Fruit fly (Drosophila melanogaster) whole organism, embryonic: Measurements from ENCODE around the gene CG43400.
A peak's percentile ranks its signal among the peaks of the same experiment; 100 is the strongest.

Source experiments
- Abd-B ChIP-seq: fragments of 200-800 bp; sonication (Bioruptor generic); optimal IDR thresholded peaks from 2 replicates; lab custom pipeline; 2018; ENCODE audit warnings: missing biosample characterization, mild to moderate bottlenecking, missing genetic modification characterization, moderate library complexity
- Blimp-1 ChIP-seq: fragments of 200-800 bp; sonication (Bioruptor generic); optimal IDR thresholded peaks from 3 replicates; lab custom pipeline; 2018; ENCODE audit warnings: missing biosample characterization, missing genetic modification characterization, mild to moderate bottlenecking, moderate library complexity, missing genetic modification reagents
- CG10366 ChIP-seq: fragments of 200-800 bp; sonication (Bioruptor generic); IDR thresholded peaks from 2 replicates; pipeline ENCODE4 v1.3.6; 2022; ENCODE audit warnings: missing biosample characterization, missing genetic modification characterization
- CG11247 ChIP-seq: fragments of 200-800 bp; sonication (Bioruptor generic); IDR thresholded peaks from 2 replicates; pipeline ENCODE4 v1.3.6; 2022; ENCODE audit warnings: missing biosample characterization, missing genetic modification characterization
- CG12236 ChIP-seq: fragments of 200-800 bp; sonication (Bioruptor generic); optimal IDR thresholded peaks from 2 replicates; lab custom pipeline; 2016; ENCODE audit warnings: missing biosample characterization, missing genetic modification characterization
- CG1233 ChIP-seq: fragments of 200-800 bp; sonication (Bioruptor generic); optimal IDR thresholded peaks from 4 replicates; lab custom pipeline; 2018; ENCODE audit warnings: missing biosample characterization, mild to moderate bottlenecking, missing genetic modification characterization
- CG14710 ChIP-seq: fragments of 200-800 bp; sonication (Bioruptor generic); optimal IDR thresholded peaks from 3 replicates; lab custom pipeline; 2019; ENCODE audit warnings: missing biosample characterization, mild to moderate bottlenecking, missing genetic modification characterization, moderate library complexity
- CG15479 ChIP-seq: fragments of 200-800 bp; sonication (Bioruptor generic); optimal IDR thresholded peaks from 3 replicates; lab custom pipeline; 2019; ENCODE audit warnings: missing biosample characterization, mild to moderate bottlenecking, missing genetic modification characterization, moderate library complexity
- CG1792 ChIP-seq: fragments of 200-800 bp; sonication (Bioruptor generic); optimal IDR thresholded peaks from 2 replicates; lab custom pipeline; 2016; ENCODE audit warnings: missing biosample characterization, missing genetic modification characterization
- CG18011 ChIP-seq: fragments of 200-800 bp; sonication (Bioruptor generic); optimal IDR thresholded peaks from 2 replicates; lab custom pipeline; 2017; ENCODE audit warnings: missing biosample characterization, missing genetic modification characterization, mild to moderate bottlenecking, moderate library complexity, missing genotype
- CG2889 ChIP-seq: fragments of 200-800 bp; sonication (Bioruptor generic); IDR thresholded peaks from 3 replicates; pipeline ENCODE4 v1.3.6; 2022; ENCODE audit warnings: missing biosample characterization, missing genetic modification characterization
- CG33557 ChIP-seq: fragments of 200-800 bp; sonication (Bioruptor generic); optimal IDR thresholded peaks from 2 replicates; lab custom pipeline; 2019; ENCODE audit warnings: missing biosample characterization, mild to moderate bottlenecking, missing genetic modification characterization, moderate library complexity
- CG34376 ChIP-seq: fragments of 200-800 bp; sonication (Bioruptor generic); optimal IDR thresholded peaks from 2 replicates; lab custom pipeline; 2018; ENCODE audit warnings: missing biosample characterization, mild to moderate bottlenecking, missing genetic modification characterization
- CG4328 ChIP-seq: fragments of 200-800 bp; sonication (Bioruptor generic); optimal IDR thresholded peaks from 3 replicates; lab custom pipeline; 2017; ENCODE audit warnings: missing biosample characterization, missing genetic modification reagents, missing genetic modification characterization
- CG4360 ChIP-seq: fragments of 200-800 bp; sonication (Bioruptor generic); IDR thresholded peaks from 2 replicates; pipeline ENCODE4 v1.3.6; 2022; ENCODE audit warnings: missing biosample characterization, missing genetic modification characterization
- CG4404 ChIP-seq: fragments of 200-800 bp; sonication (Bioruptor generic); IDR thresholded peaks from 2 replicates; pipeline ENCODE4 v1.3.6; 2022; ENCODE audit warnings: missing biosample characterization, missing genetic modification characterization
- CG4424 ChIP-seq: fragments of 200-800 bp; sonication (Bioruptor generic); optimal IDR thresholded peaks from 3 replicates; lab custom pipeline; 2016; ENCODE audit warnings: missing biosample characterization, missing genetic modification characterization
- CG4707 ChIP-seq: fragments of 200-800 bp; sonication (Bioruptor generic); optimal IDR thresholded peaks from 2 replicates; lab custom pipeline; 2018; ENCODE audit warnings: missing biosample characterization, mild to moderate bottlenecking, missing genetic modification characterization, moderate library complexity
- CG9817 ChIP-seq: fragments of 200-800 bp; sonication (Bioruptor generic); optimal IDR thresholded peaks from 2 replicates; lab custom pipeline; 2018; ENCODE audit warnings: missing biosample characterization, mild to moderate bottlenecking, missing genetic modification characterization, moderate library complexity
- CTCF ChIP-seq: fragments of 200-800 bp; sonication (Bioruptor generic); optimal IDR thresholded peaks from 2 replicates; lab custom pipeline; 2017; ENCODE audit warnings: missing biosample characterization, mild to moderate bottlenecking, missing genetic modification characterization, moderate library complexity
- Chrac-16 ChIP-seq: fragments of 200-800 bp; sonication (Bioruptor generic); optimal IDR thresholded peaks from 3 replicates; lab custom pipeline; 2016; ENCODE audit warnings: missing biosample characterization, missing genetic modification characterization
- D19A ChIP-seq: fragments of 200-800 bp; optimal IDR thresholded peaks from 3 replicates; lab custom pipeline; 2019; ENCODE audit warnings: missing biosample characterization, mild to moderate bottlenecking, missing genetic modification characterization, moderate library complexity
- Dad ChIP-seq: fragments of 200-800 bp; sonication (Bioruptor generic); optimal IDR thresholded peaks from 3 replicates; lab custom pipeline; 2016; ENCODE audit warnings: missing biosample characterization, missing genetic modification characterization
- E2f2 ChIP-seq: fragments of 200-800 bp; sonication (Bioruptor generic); IDR thresholded peaks from 2 replicates; pipeline ENCODE4 v1.3.6; 2022; ENCODE audit warnings: missing biosample characterization, missing genetic modification characterization
- Eip74EF ChIP-seq, 2 experiments: fragments of 200-800 bp in 1 of 2; fragments of >200 bp in 1 of 2; sonication (Bioruptor generic) in 1 of 2; optimal IDR thresholded peaks; 2 replicates each; lab custom pipeline; 2017 to 2019; ENCODE audit warnings: missing biosample characterization in 2 of 2, missing genetic modification characterization in 2 of 2, mild to moderate bottlenecking in 1 of 2, moderate library complexity in 1 of 2
- Elba2 ChIP-seq: fragments of 200-800 bp; sonication (Bioruptor generic); optimal IDR thresholded peaks from 3 replicates; lab custom pipeline; 2016; ENCODE audit warnings: missing biosample characterization, missing genetic modification characterization
- H15 ChIP-seq: fragments of 200-800 bp; sonication (Bioruptor generic); IDR thresholded peaks from 3 replicates; pipeline ENCODE4 v1.3.6; 2022; ENCODE audit warnings: missing biosample characterization, missing genetic modification characterization
- HLH4C ChIP-seq: fragments of 200-800 bp; sonication (Bioruptor generic); IDR thresholded peaks from 3 replicates; pipeline ENCODE4 v1.3.6; 2022; ENCODE audit warnings: missing biosample characterization, missing genetic modification characterization; ENCODE audit not compliant: partially characterized antibody
- Jarid2 ChIP-seq: fragments of 200-800 bp; sonication (Bioruptor generic); optimal IDR thresholded peaks from 3 replicates; lab custom pipeline; 2017; ENCODE audit warnings: mild to moderate bottlenecking, missing biosample characterization, missing genetic modification reagents, missing genetic modification characterization
- Lhr ChIP-seq: fragments of 200-800 bp; sonication (Bioruptor generic); optimal IDR thresholded peaks from 3 replicates; lab custom pipeline; 2017; ENCODE audit warnings: mild to moderate bottlenecking, missing biosample characterization, missing genetic modification reagents, missing genetic modification characterization
- Lpt ChIP-seq: fragments of >200 bp; optimal IDR thresholded peaks from 2 replicates; lab custom pipeline; 2018; ENCODE audit warnings: missing biosample characterization, missing genetic modification characterization
- Max ChIP-seq: fragments of 200-800 bp; sonication (Bioruptor generic); optimal IDR thresholded peaks from 2 replicates; lab custom pipeline; 2016; ENCODE audit warnings: missing biosample characterization, mild to moderate bottlenecking, missing genetic modification characterization
- Taf1 ChIP-seq: fragments of 200-800 bp; sonication (Bioruptor generic); IDR thresholded peaks from 2 replicates; pipeline ENCODE4 v1.3.6; 2022; ENCODE audit warnings: missing biosample characterization, missing genetic modification characterization
- ab ChIP-seq: fragments of 200-800 bp; sonication (Bioruptor generic); optimal IDR thresholded peaks from 2 replicates; lab custom pipeline; 2016; ENCODE audit warnings: missing biosample characterization, missing genetic modification characterization
- bab2 ChIP-seq: fragments of 200-800 bp; sonication (Bioruptor generic); optimal IDR thresholded peaks from 2 replicates; lab custom pipeline; 2016; ENCODE audit warnings: missing biosample characterization, missing genetic modification characterization
- bcd ChIP-seq: fragments of 200-800 bp; sonication (Bioruptor generic); optimal IDR thresholded peaks from 2 replicates; lab custom pipeline; 2017; ENCODE audit warnings: missing biosample characterization, mild to moderate bottlenecking, missing genetic modification characterization
- crc ChIP-seq: fragments of 200-800 bp; sonication (Bioruptor generic); optimal IDR thresholded peaks from 2 replicates; lab custom pipeline; 2016; ENCODE audit warnings: missing biosample characterization, missing genetic modification characterization
- crol ChIP-seq: fragments of 200-800 bp; sonication (Bioruptor generic); IDR thresholded peaks from 2 replicates; pipeline ENCODE4 v1.3.6; 2022; ENCODE audit warnings: missing biosample characterization, missing genetic modification characterization
- dan ChIP-seq: fragments of 200-800 bp; sonication (Bioruptor generic); IDR thresholded peaks from 2 replicates; pipeline ENCODE4 v1.3.6; 2022; ENCODE audit warnings: missing biosample characterization, missing genetic modification characterization
- dmrt99B ChIP-seq: fragments of 200-800 bp; sonication (Bioruptor generic); optimal IDR thresholded peaks from 2 replicates; lab custom pipeline; 2018; ENCODE audit warnings: missing biosample characterization, mild to moderate bottlenecking, missing genetic modification characterization, moderate library complexity
- emc ChIP-seq: fragments of 200-800 bp; sonication (Bioruptor generic); optimal IDR thresholded peaks from 2 replicates; lab custom pipeline; 2016; ENCODE audit warnings: missing biosample characterization, missing genetic modification characterization
- jumu ChIP-seq: fragments of 200-800 bp; sonication (Bioruptor generic); optimal IDR thresholded peaks from 3 replicates; lab custom pipeline; 2016; ENCODE audit warnings: missing biosample characterization, missing genetic modification characterization
- lmd ChIP-seq: fragments of 200-800 bp; sonication (Bioruptor generic); IDR thresholded peaks from 2 replicates; pipeline ENCODE4 v1.3.6; 2022; ENCODE audit warnings: missing biosample characterization, missing genetic modification characterization
- pan ChIP-seq, 4 experiments: fragments of >200 bp in 3 of 4; fragments of 200-800 bp in 1 of 4; sonication (Bioruptor generic) in 1 of 4; optimal IDR thresholded peaks in 3 of 4; IDR thresholded peaks in 1 of 4; 2 replicates each; pipeline versions ENCODE4 v1.3.6 to Lab custom; 2017 to 2022; ENCODE audit warnings: missing biosample characterization in 2 of 4, missing genetic modification characterization in 2 of 4, mixed read lengths in 1 of 4
- phol ChIP-seq: fragments of 200-800 bp; sonication (Bioruptor generic); optimal IDR thresholded peaks from 3 replicates; lab custom pipeline; 2018; ENCODE audit warnings: missing biosample characterization, mild to moderate bottlenecking, missing genetic modification characterization, moderate library complexity
- sd ChIP-seq: fragments of 200-800 bp; sonication (Bioruptor generic); optimal IDR thresholded peaks from 3 replicates; lab custom pipeline; 2018; ENCODE audit warnings: missing biosample characterization, mild to moderate bottlenecking, missing genetic modification characterization, moderate library complexity
- seq ChIP-seq: fragments of 200-800 bp; sonication (Bioruptor generic); IDR thresholded peaks from 2 replicates; pipeline ENCODE4 v1.3.6; 2022; ENCODE audit warnings: missing biosample characterization, missing genetic modification characterization
- stwl ChIP-seq: fragments of 200-800 bp; sonication (Bioruptor generic); optimal IDR thresholded peaks from 3 replicates; lab custom pipeline; 2018; ENCODE audit warnings: missing biosample characterization, mild to moderate bottlenecking, missing genetic modification characterization, moderate library complexity
- wor ChIP-seq: fragments of 200-800 bp; sonication (Bioruptor generic); IDR thresholded peaks from 2 replicates; pipeline ENCODE4 v1.3.6; 2022; ENCODE audit warnings: missing biosample characterization, missing genetic modification characterization

Gene CG43400

dm6 chr2L:8535394-8536176 lies 45.0 kb downstream of the CG43400 start (continued):
- TF ChIP-seq Blimp-1 (GFP tag; lab: Kevin White, UChicago) (peak; percentile 90), CG1233 (GFP tag; lab: Kevin White, UChicago) (peak; percentile 92), dan (GFP tag; lab: Robert Waterston, UW) (no peak), H15 (GFP tag; lab: Robert Waterston, UW) (peak; percentile 70; the same call in 1 of the 3 replicates), CG11247 (peak; percentile 73), Max (GFP tag; lab: Kevin White, UChicago) (peak; percentile 84), CG34376 (peak; percentile 74), CG18011 (GFP tag; lab: Kevin White, UChicago) (peak; percentile 66), Abd-B (peak; percentile 89), CG4404 (peak; percentile 67), lmd (GFP tag; lab: Robert Waterston, UW) (peak; percentile 85), ab (GFP tag; lab: Kevin White, UChicago) (peak; percentile 28), CG14710 (tag; lab: Kevin White, UChicago) (peak; percentile 95), D19A (tag; lab: Kevin White, UChicago) (peak; percentile 92), CG4424 (GFP tag; lab: Kevin White, UChicago) (peak; percentile 92), CG12236 (GFP tag; lab: Kevin White, UChicago) (no peak), CG15479 (GFP tag; lab: Kevin White, UChicago) (no peak), CG1792 (GFP tag; lab: Kevin White, UChicago) (no peak), CG4360 (GFP tag; lab: Robert Waterston, UW) (no peak; the same call in 1 of the 2 replicates), Dad (GFP tag; lab: Kevin White, UChicago) (no peak), stwl (tag; lab: Kevin White, UChicago) (peak; percentile 1), CG4328 (GFP tag; lab: Kevin White, UChicago) (peak; percentile 90), CTCF (GFP tag; lab: Kevin White, UChicago) (peak; percentile 52), Lhr (peak; percentile 59), seq (peak; percentile 63), Lpt (no peak), Eip74EF (GFP tag; optimal IDR thresholded peaks at IDR 0.05; lab: Kevin White, UChicago) (peak in 1 of 2 experiments; percentile 86), phol (tag; lab: Kevin White, UChicago) (peak; percentile 96), bcd (GFP tag; lab: Kevin White, UChicago) (peak; percentile 94), wor (peak; percentile 79), CG4707 (peak; percentile 7), HLH4C (GFP tag; lab: Robert Waterston, UW) (no peak), bab2 (GFP tag; lab: Kevin White, UChicago) (no peak), emc (GFP tag; lab: Kevin White, UChicago) (no peak), Chrac-16 (GFP tag; lab: Kevin White, UChicago) (peak; percentile 75), crc (GFP tag; lab: Kevin White, UChicago) (no peak), pan (optimal IDR thresholded peaks at IDR 0.05; lab: Kevin White, UChicago) (no peak), pan (GFP tag; optimal IDR thresholded peaks at IDR 0.05 in 1 of 2, IDR thresholded peaks at IDR 0.05 in 1 of 2) (peak in 1 of 2 experiments; percentile 52), E2f2 (GFP tag; lab: Robert Waterston, UW) (peak; percentile 59), CG33557 (GFP tag; lab: Kevin White, UChicago) (peak; percentile 87), CG9817 (tag; lab: Kevin White, UChicago) (peak; percentile 75), CG10366 (GFP tag; lab: Robert Waterston, UW) (peak; percentile 55), Jarid2 (GFP tag; lab: Kevin White, UChicago) (peak; percentile 76), Elba2 (no peak), jumu (GFP tag; lab: Kevin White, UChicago) (peak; percentile 19), sd (tag; lab: Kevin White, UChicago) (no peak), dmrt99B (tag; lab: Kevin White, UChicago) (peak; percentile 96), Taf1 (GFP tag; lab: Robert Waterston, UW) (peak; percentile 28; the same call in 1 of the 2 replicates), crol (GFP tag; lab: Robert Waterston, UW) (peak; percentile 79), CG2889 (GFP tag; lab: Robert Waterston, UW) (no peak; the same call in 2 of the 3 replicates)
